Worm (Caenorhabditis elegans) whole organism, late embryonic: ENCODE measurements around the gene nhr-94.

Experiments used
- ceh-34 ChIP-seq: sonication (generic microtip); optimal IDR thresholded peaks from 2 replicates; lab custom pipeline; 2016; ENCODE audit warnings: mild to moderate bottlenecking, missing genetic modification characterization, missing compliant biosample characterization
- hlh-30 ChIP-seq: sonication (generic microtip); optimal IDR thresholded peaks from 2 replicates; lab custom pipeline; 2017; ENCODE audit warnings: antibody characterized with exemption, missing genetic modification characterization, missing compliant biosample characterization; ENCODE audit not compliant: insufficient read depth
- pros-1 ChIP-seq: fragments of 150-350 bp; optimal IDR thresholded peaks from 2 replicates; lab custom pipeline; 2014; ENCODE audit warnings: missing biosample characterization, missing genetic modification reagents, missing genetic modification characterization
- ref-2 ChIP-seq: sonication (generic microtip); optimal IDR thresholded peaks from 2 replicates; lab custom pipeline; 2016; ENCODE audit warnings: missing genetic modification characterization, missing compliant biosample characterization
- unc-55 ChIP-seq: sonication (generic microtip); optimal IDR thresholded peaks from 2 replicates; lab custom pipeline; 2017; ENCODE audit warnings: missing biosample characterization, missing genetic modification reagents, missing genetic modification characterization

DNA sequence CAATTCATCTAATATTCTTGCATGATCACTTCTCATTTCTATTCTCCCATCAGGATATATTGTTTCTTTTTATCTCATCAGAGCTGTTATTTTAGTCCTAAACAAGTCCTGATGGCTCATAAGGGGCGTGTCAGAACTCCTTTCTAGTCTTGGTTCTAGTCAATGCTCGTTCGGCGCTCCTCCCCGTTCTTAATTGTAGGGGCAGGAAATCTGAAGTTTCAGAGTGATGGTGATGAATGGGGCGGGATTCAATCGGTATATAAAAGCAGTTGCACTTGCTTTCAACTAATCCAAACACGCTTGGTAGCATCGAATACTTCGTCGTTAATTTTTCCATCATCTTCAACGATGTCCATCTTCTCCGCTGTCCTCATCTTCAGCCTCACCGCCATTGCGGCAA is 13.9 kb downstream of the nhr-94 start, which contains the start of gene C12D5.4:
- no peak for TF ChIP-seq ref-2 (tag; lab: Kevin White, UChicago)
- TF ChIP-seq hlh-30 (tag; lab: Kevin White, UChicago) = no peak
- TF ChIP-seq ceh-34 (tag; lab: Kevin White, UChicago) = no peak
- no peak for TF ChIP-seq pros-1 (tag; lab: Kevin White, UChicago)
- TF ChIP-seq unc-55 (GFP tag; lab: Kevin White, UChicago) = no peak
